Worm (Caenorhabditis elegans): ENCODE measurements around the gene arl-6.

The arl-6 gene

ce11 chrIII:4796039-4796438 is 18.6 kb downstream of the arl-6 start (continued):
- TF ChIP-seq unc-62 (GFP tag; optimal IDR thresholded peaks at IDR 0.05) (peak; percentile 19), T07F8.4 (tag; optimal IDR thresholded peaks at IDR 0.05) (no peak), lin-54 (GFP tag; optimal IDR thresholded peaks at IDR 0.05) (peak; percentile 56), Y53G8AR.9 (GFP tag; conservative IDR thresholded peaks at IDR 0.05) (0 out of 2 replicates have a peak, but pooled peaks have one; percentile 51), F49E8.2 (tag; optimal IDR thresholded peaks at IDR 0.05; ENCODE audit: insufficient read depth) (no peak), nfyb-1 (GFP tag; IDR thresholded peaks at IDR 0.05) (peak; percentile 65), K12H6.12 (tag; optimal IDR thresholded peaks at IDR 0.05) (peak; percentile 59), him-1 (tag; optimal IDR thresholded peaks at IDR 0.05) (no peak), pbrm-1 (GFP tag; IDR thresholded peaks at IDR 0.05) (peak; percentile 62; the same call in 1 of the 2 replicates), hsf-1 (GFP tag; IDR thresholded peaks at IDR 0.05) (peak; percentile 46; the same call in 1 of the 2 replicates), somi-1 (GFP tag; optimal IDR thresholded peaks at IDR 0.05) (peak; percentile 73), lin-35 (GFP tag; optimal IDR thresholded peaks at IDR 0.05) (peak in 1 of 3 experiments; percentile 42), let-607 (tag; optimal IDR thresholded peaks at IDR 0.05) (peak in 1 of 2 experiments; percentile 17), madf-6 (GFP tag; IDR thresholded peaks at IDR 0.05) (no peak), egl-44 (GFP tag; IDR thresholded peaks at IDR 0.05) (no peak), ztf-26 (tag; optimal IDR thresholded peaks at IDR 0.05) (peak; percentile 15), nhr-80 (tag; optimal IDR thresholded peaks at IDR 0.05) (peak; percentile 69), lin-40 (tag; optimal IDR thresholded peaks at IDR 0.05) (peak; percentile 23), ZK185.1 (tag; optimal IDR thresholded peaks at IDR 0.05; ENCODE audit: poor library complexity, severe bottlenecking) (peak; percentile 47), lsy-27 (tag; optimal IDR thresholded peaks at IDR 0.05; ENCODE audit: borderline replicate concordance, insufficient read depth) (no peak), lag-1 (GFP tag; IDR thresholded peaks at IDR 0.05) (no peak), rcor-1 (GFP tag; IDR thresholded peaks at IDR 0.05) (peak; percentile 59; the same call in 1 of the 2 replicates), repo-1 (tag; optimal IDR thresholded peaks at IDR 0.05) (peak; percentile 18), ets-4 (GFP tag; optimal IDR thresholded peaks at IDR 0.05) (peak; percentile 22), hlh-12 (tag; optimal IDR thresholded peaks at IDR 0.05) (no peak), tlf-1 (GFP tag; optimal IDR thresholded peaks at IDR 0.05) (peak; percentile 19), ztf-18 (tag; optimal IDR thresholded peaks at IDR 0.05) (peak; percentile 56), cebp-1 (GFP tag; IDR thresholded peaks at IDR 0.05) (peak; percentile 54; the same call in 1 of the 2 replicates), cebp-1 (tag; optimal IDR thresholded peaks at IDR 0.05) (peak; percentile 89), sdz-38 (tag; optimal IDR thresholded peaks at IDR 0.05) (no peak), nfya-1 (tag; optimal IDR thresholded peaks at IDR 0.05; ENCODE audit: borderline replicate concordance, insufficient read depth) (no peak), snpc-3.4 (tag; optimal IDR thresholded peaks at IDR 0.05) (no peak), hmg-1.2 (GFP tag; IDR thresholded peaks at IDR 0.05) (peak; percentile 84), fkh-3 (tag; optimal IDR thresholded peaks at IDR 0.05) (no peak), F52B5.7 (tag; optimal IDR thresholded peaks at IDR 0.05) (no peak), cebp-2 (GFP tag; IDR thresholded peaks at IDR 0.05) (no peak), K11D2.4 (GFP tag; IDR thresholded peaks at IDR 0.05) (peak; percentile 20; the same call in 1 of the 2 replicates), dpff-1 (tag; optimal IDR thresholded peaks at IDR 0.05) (no peak)

- TF ChIP-seq D2030.7 (GFP tag; IDR thresholded peaks at IDR 0.05) (peak; percentile 46), aptf-3 (GFP tag; IDR thresholded peaks at IDR 0.05) (no peak), B0019.2 (GFP tag; conservative IDR thresholded peaks at IDR 0.05) (no peak), ZK185.1 (tag; optimal IDR thresholded peaks at IDR 0.05; ENCODE audit: poor library complexity, severe bottlenecking) (no peak), efl-1 (GFP tag; optimal IDR thresholded peaks at IDR 0.05) (peak; percentile 87), egrh-3 (GFP tag; IDR thresholded peaks at IDR 0.05) (no peak), lin-54 (GFP tag; optimal IDR thresholded peaks at IDR 0.05) (peak; percentile 84), madf-8 (GFP tag; conservative IDR thresholded peaks at IDR 0.05) (peak; percentile 73), Y95B8A.8 (GFP tag; IDR thresholded peaks at IDR 0.05) (no peak), fkh-3 (tag; optimal IDR thresholded peaks at IDR 0.05) (no peak), ztf-6 (GFP tag; IDR thresholded peaks at IDR 0.05) (no peak), F33H1.4 (GFP tag; IDR thresholded peaks at IDR 0.05) (peak; percentile 77), ccch-3 (GFP tag; optimal IDR thresholded peaks at IDR 0.05) (no peak), ztf-26 (tag; optimal IDR thresholded peaks at IDR 0.05) (no peak), ceh-100 (GFP tag; IDR thresholded peaks at IDR 0.05) (no peak)
Observed at ce11 chrIII:4792560-4793136, 22.0 kb downstream of the arl-6 start, which contains the start of gene mip-1. TSS of gene mip-1 (plus strand) at chrIII:4793086.

All from whole organism, young adult.